Fruit fly (Drosophila melanogaster) whole organism, adult: ENCODE measurements around the gene blot.

Experiments
- CG12768 ChIP-seq: fragments of 200-800 bp; sonication (Bioruptor generic); optimal IDR thresholded peaks from 2 replicates; lab custom pipeline; 2017; ENCODE audit warnings: missing biosample characterization, missing genetic modification characterization, mild to moderate bottlenecking, moderate library complexity, missing genetic modification reagents
- CG1620 ChIP-seq: fragments of 200-800 bp; sonication (Bioruptor generic); optimal IDR thresholded peaks from 2 replicates; lab custom pipeline; 2016; ENCODE audit warnings: missing biosample characterization, missing genetic modification characterization
- CG5204 ChIP-seq: fragments of 200-800 bp; sonication (Bioruptor generic); optimal IDR thresholded peaks from 2 replicates; lab custom pipeline; 2016; ENCODE audit warnings: missing biosample characterization, missing genetic modification characterization
- CG7101 ChIP-seq: fragments of 200-800 bp; sonication (Bioruptor generic); optimal IDR thresholded peaks from 2 replicates; lab custom pipeline; 2018; ENCODE audit warnings: missing biosample characterization, mild to moderate bottlenecking, missing genetic modification characterization, moderate library complexity
- Clk ChIP-seq: fragments of 200-800 bp; sonication (Bioruptor generic); optimal IDR thresholded peaks from 2 replicates; lab custom pipeline; 2017; ENCODE audit warnings: missing biosample characterization, missing genetic modification characterization
- Crg-1 ChIP-seq: fragments of 200-800 bp; sonication (Bioruptor generic); optimal IDR thresholded peaks from 2 replicates; lab custom pipeline; 2016; ENCODE audit warnings: missing biosample characterization, missing genetic modification characterization
- Hr96 ChIP-seq: fragments of 200-800 bp; sonication (Bioruptor generic); optimal IDR thresholded peaks from 2 replicates; lab custom pipeline; 2016; ENCODE audit warnings: missing biosample characterization, missing genetic modification characterization
- Mnt ChIP-seq: fragments of 200-800 bp; sonication (Bioruptor generic); optimal IDR thresholded peaks from 2 replicates; lab custom pipeline; 2016; ENCODE audit warnings: missing biosample characterization, mild to moderate bottlenecking, missing genetic modification characterization
- bab1 ChIP-seq: fragments of 200-800 bp; sonication (Bioruptor generic); optimal IDR thresholded peaks from 3 replicates; lab custom pipeline; 2019; ENCODE audit warnings: missing biosample characterization, mild to moderate bottlenecking, missing genetic modification characterization, moderate library complexity
- kay ChIP-seq: fragments of 200-800 bp; sonication (Bioruptor generic); peaks from one replicate; lab custom pipeline; 2016; ENCODE audit warnings: missing biosample characterization, missing genetic modification characterization, borderline replicate concordance
- ovo ChIP-seq: fragments of 200-800 bp; sonication (Bioruptor generic); optimal IDR thresholded peaks from 2 replicates; lab custom pipeline; 2016; ENCODE audit warnings: missing biosample characterization, missing genetic modification characterization

DNA sequence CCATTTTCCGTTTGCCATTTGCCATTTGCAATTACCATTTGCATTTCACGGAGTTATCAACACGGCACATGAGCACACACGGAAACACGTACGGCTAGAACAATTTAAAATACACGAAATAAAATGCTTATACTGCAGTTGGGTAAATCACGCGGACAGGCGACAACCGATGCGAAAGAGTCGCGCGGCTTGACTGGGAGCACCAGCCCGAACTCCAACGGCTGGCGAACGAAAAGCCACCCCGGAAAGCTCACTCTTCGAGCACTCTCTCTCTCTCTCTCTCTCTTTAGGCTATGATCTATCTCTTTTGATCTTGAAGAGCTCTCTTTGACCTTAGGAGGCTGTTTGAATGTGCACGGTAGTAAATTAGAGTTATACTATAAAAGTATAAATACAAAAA is at the start of gene blot:
- TF ChIP-seq Mnt (GFP tag; lab: Kevin White, UChicago) (peak; percentile 45), CG5204 (GFP tag; lab: Kevin White, UChicago) (no peak), CG12768 (peak; percentile 18), kay (GFP tag; lab: Kevin White, UChicago) (no peak), Hr96 (GFP tag; lab: Kevin White, UChicago) (no peak), CG1620 (no peak), ovo (GFP tag; lab: Kevin White, UChicago) (no peak), bab1 (GFP tag; lab: Kevin White, UChicago) (peak; percentile 59), Crg-1 (GFP tag; lab: Kevin White, UChicago) (no peak), Clk (GFP tag; lab: Kevin White, UChicago) (no peak), CG7101 (tag; lab: Kevin White, UChicago) (peak; percentile 3)
